Worm (Caenorhabditis elegans): ENCODE data around the gene phlp-2.

- TF ChIP-seq lin-13 (tag; optimal IDR thresholded peaks at IDR 0.05) (no peak), ces-1 (GFP tag; optimal IDR thresholded peaks at IDR 0.05) (peak; percentile 35), snpc-4 (tag; optimal IDR thresholded peaks at IDR 0.05) (no peak), unc-39 (tag; optimal IDR thresholded peaks at IDR 0.05) (no peak), blmp-1 (tag; optimal IDR thresholded peaks at IDR 0.05) (no peak), sem-2 (GFP tag; optimal IDR thresholded peaks at IDR 0.05) (no peak), ztf-11 (tag; optimal IDR thresholded peaks at IDR 0.05) (no peak), nhr-2 (tag; optimal IDR thresholded peaks at IDR 0.05) (no peak), elt-3 (tag; optimal IDR thresholded peaks at IDR 0.05) (no peak), cnd-1 (tag; optimal IDR thresholded peaks at IDR 0.05) (peak; percentile 3)
These were observed 13.8 kb upstream of the phlp-2 start for ce11 chrIII:4195306-4196008.
